Worm (Caenorhabditis elegans) whole organism, late embryonic: ENCODE results near the gene srz-64.

Source experiments
- F13H6.1 ChIP-seq: sonication (generic microtip); optimal IDR thresholded peaks from 2 replicates; lab custom pipeline; 2016; ENCODE audit warnings: missing genetic modification characterization, missing compliant biosample characterization
- ceh-18 ChIP-seq: sonication (generic microtip); optimal IDR thresholded peaks from 2 replicates; lab custom pipeline; 2016; ENCODE audit warnings: missing genetic modification characterization, missing compliant biosample characterization
- ceh-2 ChIP-seq: sonication (generic microtip); optimal IDR thresholded peaks from 2 replicates; lab custom pipeline; 2016; ENCODE audit warnings: missing genotype, missing genetic modification characterization, missing compliant biosample characterization
- ceh-22 ChIP-seq: sonication (generic microtip); optimal IDR thresholded peaks from 2 replicates; lab custom pipeline; 2017; ENCODE audit warnings: missing biosample characterization, missing genetic modification characterization
- ceh-24 ChIP-seq: sonication (generic microtip); optimal IDR thresholded peaks from 2 replicates; lab custom pipeline; 2016; ENCODE audit warnings: mild to moderate bottlenecking, missing genetic modification characterization, missing compliant biosample characterization
- ceh-31 ChIP-seq: sonication (generic microtip); optimal IDR thresholded peaks from 2 replicates; lab custom pipeline; 2016; ENCODE audit warnings: missing genetic modification characterization, missing compliant biosample characterization
- ceh-9 ChIP-seq: sonication (generic microtip); optimal IDR thresholded peaks from 2 replicates; lab custom pipeline; 2016; ENCODE audit warnings: mild to moderate bottlenecking, missing genetic modification characterization, inconsistent platforms, missing compliant biosample characterization
- dve-1 ChIP-seq: sonication (generic microtip); optimal IDR thresholded peaks from 2 replicates; lab custom pipeline; 2017; ENCODE audit warnings: antibody characterized with exemption, mild to moderate bottlenecking, missing genetic modification characterization, missing compliant biosample characterization
- elt-2 ChIP-seq: sonication (generic microtip); optimal IDR thresholded peaks from 2 replicates; lab custom pipeline; 2016; ENCODE audit warnings: missing genetic modification reagents, missing genetic modification characterization, missing compliant biosample characterization
- elt-4 ChIP-seq: sonication (generic microtip); optimal IDR thresholded peaks from 2 replicates; lab custom pipeline; 2016; ENCODE audit warnings: missing genetic modification characterization, missing compliant biosample characterization
- fax-1 ChIP-seq: sonication (generic microtip); optimal IDR thresholded peaks from 2 replicates; lab custom pipeline; 2016; ENCODE audit warnings: missing genotype, missing genetic modification characterization, missing compliant biosample characterization
- fkh-10 ChIP-seq: fragments of 150-350 bp; optimal IDR thresholded peaks from 2 replicates; lab custom pipeline; 2014; ENCODE audit warnings: missing biosample characterization, missing genetic modification reagents, missing genetic modification characterization
- fkh-6 ChIP-seq: sonication (generic microtip); optimal IDR thresholded peaks from 2 replicates; lab custom pipeline; 2016; ENCODE audit warnings: missing genetic modification characterization, missing compliant biosample characterization
- gmeb-2 ChIP-seq: sonication (generic microtip); optimal IDR thresholded peaks from 2 replicates; lab custom pipeline; 2016; ENCODE audit warnings: missing genetic modification characterization, inconsistent platforms, missing compliant biosample characterization
- hlh-13 ChIP-seq: fragments of 200-800 bp; sonication (Bioruptor generic); optimal IDR thresholded peaks from 2 replicates; lab custom pipeline; 2018; ENCODE audit warnings: mild to moderate bottlenecking, missing genetic modification characterization, missing compliant biosample characterization
- hlh-15 ChIP-seq: sonication (generic microtip); optimal IDR thresholded peaks from 2 replicates; lab custom pipeline; 2016; ENCODE audit warnings: missing genetic modification characterization, missing compliant biosample characterization
- hlh-6 ChIP-seq: sonication (generic microtip); optimal IDR thresholded peaks from 2 replicates; lab custom pipeline; 2016; ENCODE audit warnings: missing genotype, missing genetic modification characterization, missing compliant biosample characterization
- lim-6 ChIP-seq: sonication (generic microtip); optimal IDR thresholded peaks from 2 replicates; lab custom pipeline; 2016; ENCODE audit warnings: missing genetic modification characterization, missing compliant biosample characterization
- lin-11 ChIP-seq: fragments of 200-800 bp; sonication (Bioruptor generic); optimal IDR thresholded peaks from 2 replicates; lab custom pipeline; 2018; ENCODE audit warnings: mild to moderate bottlenecking, missing genetic modification characterization, missing compliant biosample characterization
- mec-3 ChIP-seq: sonication (generic microtip); optimal IDR thresholded peaks from 2 replicates; lab custom pipeline; 2016; ENCODE audit warnings: borderline replicate concordance, missing genetic modification characterization, missing compliant biosample characterization
- nfya-1 ChIP-seq: sonication (generic microtip); optimal IDR thresholded peaks from 2 replicates; lab custom pipeline; 2017; ENCODE audit warnings: missing genetic modification characterization, mild to moderate bottlenecking, missing compliant biosample characterization, antibody characterized with exemption, moderate library complexity
- npax-4 ChIP-seq: sonication (generic microtip); optimal IDR thresholded peaks from 2 replicates; lab custom pipeline; 2016; ENCODE audit warnings: missing genetic modification characterization, missing compliant biosample characterization
- odd-2 ChIP-seq: sonication (generic microtip); optimal IDR thresholded peaks from 2 replicates; lab custom pipeline; 2017; ENCODE audit warnings: antibody characterized with exemption, mild to moderate bottlenecking, missing genetic modification characterization, missing compliant biosample characterization
- pha-4 ChIP-seq: fragments of 150-350 bp; optimal IDR thresholded peaks from 2 replicates; lab custom pipeline; 2018; ENCODE audit warnings: missing biosample characterization, missing genetic modification reagents, missing genetic modification characterization
- pros-1 ChIP-seq: fragments of 150-350 bp; optimal IDR thresholded peaks from 2 replicates; lab custom pipeline; 2014; ENCODE audit warnings: missing biosample characterization, missing genetic modification reagents, missing genetic modification characterization
- rnt-1 ChIP-seq: sonication (generic microtip); optimal IDR thresholded peaks from 2 replicates; lab custom pipeline; 2016; ENCODE audit warnings: missing genetic modification characterization, missing compliant biosample characterization
- sdc-2 ChIP-seq: sonication (generic microtip); optimal IDR thresholded peaks from 2 replicates; lab custom pipeline; 2016; ENCODE audit warnings: missing genotype, missing genetic modification characterization, missing compliant biosample characterization
- sox-2 ChIP-seq: fragments of 200-800 bp; sonication (Bioruptor generic); IDR thresholded peaks from 2 replicates; pipeline ENCODE4 v1.3.6; 2022; ENCODE audit warnings: missing genetic modification reagents, missing genetic modification characterization, missing compliant biosample characterization
- syd-9 ChIP-seq: sonication (generic microtip); optimal IDR thresholded peaks from 2 replicates; lab custom pipeline; 2016; ENCODE audit warnings: mild to moderate bottlenecking, missing genetic modification characterization, moderate library complexity, missing compliant biosample characterization
- unc-55 ChIP-seq: sonication (generic microtip); optimal IDR thresholded peaks from 2 replicates; lab custom pipeline; 2017; ENCODE audit warnings: missing biosample characterization, missing genetic modification reagents, missing genetic modification characterization
- unc-86 ChIP-seq: sonication (generic microtip); optimal IDR thresholded peaks from 2 replicates; lab custom pipeline; 2016; ENCODE audit warnings: missing genetic modification characterization, missing compliant biosample characterization
- ztf-16 ChIP-seq: sonication (generic microtip); optimal IDR thresholded peaks from 2 replicates; lab custom pipeline; 2017; ENCODE audit warnings: missing genetic modification characterization, missing compliant biosample characterization

The srz-64 gene

DNA sequence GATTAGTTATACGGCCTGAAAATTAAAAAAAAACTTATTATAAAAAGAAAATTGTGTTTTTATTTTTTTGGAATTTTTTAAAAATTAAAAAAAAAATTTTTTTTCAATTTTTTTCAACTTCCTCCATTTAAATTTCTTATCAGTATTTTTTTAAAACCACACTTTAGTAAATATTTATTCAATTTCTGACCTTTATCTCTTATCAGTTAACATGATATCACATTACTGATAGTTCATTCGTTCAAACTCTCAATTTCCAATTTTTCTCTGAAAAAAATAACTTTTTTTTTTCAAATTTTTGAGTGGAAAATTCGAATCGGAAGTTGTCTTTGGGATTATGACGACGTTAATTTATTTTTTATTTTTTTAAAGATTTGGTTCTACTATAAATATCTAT, 4.6 kb upstream of the srz-64 start:
- TF ChIP-seq pros-1 (no peak), elt-2 (tag; lab: Kevin White, UChicago) (peak; percentile 56)
- TF ChIP-seq, all 69 proteins: peak for 1

- TF ChIP-seq hlh-13 (no peak), ceh-18 (no peak), ceh-2 (tag; lab: Kevin White, UChicago) (no peak), gmeb-2 (tag; lab: Kevin White, UChicago) (no peak)
Observed at ce11 chrII:1297044-1297696, 4.1 kb upstream of the srz-64 start.

DNA sequence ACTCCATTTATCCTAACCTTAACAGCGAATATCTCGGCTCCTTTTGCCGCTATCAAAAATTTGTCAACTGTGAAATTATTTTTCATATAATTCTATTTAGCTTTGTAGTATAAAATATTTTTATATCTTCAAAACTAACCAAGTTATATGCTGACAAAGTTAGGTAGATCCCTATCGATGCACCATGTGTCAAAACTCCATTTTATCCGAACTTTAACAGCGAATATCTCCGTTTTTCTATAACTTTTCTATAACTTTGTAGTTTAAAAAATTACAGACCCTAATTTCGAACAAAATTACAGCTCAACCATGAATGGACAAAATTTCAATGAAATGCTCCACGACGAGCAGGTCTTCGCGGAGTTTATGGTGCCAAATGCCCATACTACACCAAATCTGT, 2.7 kb upstream of the srz-64 start, which contains the start of gene Y57G7A.2:
Y57G7A.2 (plus strand) TSS at position 301 of the 400 bp plus-strand sequence.
- TF ChIP-seq hlh-6 (tag; lab: Kevin White, UChicago) = no peak

DNA sequence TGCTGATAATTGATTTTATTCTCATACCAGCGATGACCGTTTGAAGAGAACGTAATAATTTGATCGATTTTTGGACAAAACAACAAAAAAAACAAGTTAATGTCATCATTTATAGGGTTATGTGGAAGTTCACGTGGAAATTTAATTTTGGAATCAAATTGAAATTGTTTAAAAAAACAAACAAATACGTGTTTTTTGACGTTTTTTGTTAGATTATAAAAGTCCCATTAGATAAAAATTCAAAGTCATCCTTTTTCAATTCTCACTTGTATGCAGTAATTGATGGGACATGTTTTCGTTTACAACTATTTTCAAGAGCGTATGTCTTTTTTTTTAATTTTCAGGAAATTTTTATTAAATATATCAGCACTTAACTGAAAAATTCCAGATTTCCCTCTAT, 7.5 kb downstream of the srz-64 start, which contains the start of the genes Y57G7A.6 and Y57G7A.3:
Y57G7A.6 (minus strand) TSS at position 101 of the 400 bp plus-strand sequence.
Y57G7A.3 (plus strand) TSS at position 269 of the 400 bp plus-strand sequence.
- TF ChIP-seq lin-11 (no peak), sdc-2 (no peak), ceh-9 (tag; lab: Kevin White, UChicago) (no peak), hlh-15 (tag; lab: Kevin White, UChicago) (no peak), odd-2 (tag; lab: Kevin White, UChicago) (no peak), F13H6.1 (tag; lab: Kevin White, UChicago) (no peak), gmeb-2 (tag; lab: Kevin White, UChicago) (no peak), syd-9 (tag; lab: Kevin White, UChicago) (no peak), npax-4 (tag; lab: Kevin White, UChicago) (no peak), nfya-1 (tag; lab: Kevin White, UChicago) (no peak), sox-2 (GFP tag; lab: Robert Waterston, UW) (no peak), pros-1 (no peak), pha-4 (tag; lab: Kevin White, UChicago) (no peak), fkh-10 (GFP tag; lab: Kevin White, UChicago) (no peak), ceh-18 (no peak), ztf-16 (tag; lab: Kevin White, UChicago) (no peak), elt-2 (tag; lab: Kevin White, UChicago) (no peak), unc-55 (no peak), mec-3 (no peak)

DNA sequence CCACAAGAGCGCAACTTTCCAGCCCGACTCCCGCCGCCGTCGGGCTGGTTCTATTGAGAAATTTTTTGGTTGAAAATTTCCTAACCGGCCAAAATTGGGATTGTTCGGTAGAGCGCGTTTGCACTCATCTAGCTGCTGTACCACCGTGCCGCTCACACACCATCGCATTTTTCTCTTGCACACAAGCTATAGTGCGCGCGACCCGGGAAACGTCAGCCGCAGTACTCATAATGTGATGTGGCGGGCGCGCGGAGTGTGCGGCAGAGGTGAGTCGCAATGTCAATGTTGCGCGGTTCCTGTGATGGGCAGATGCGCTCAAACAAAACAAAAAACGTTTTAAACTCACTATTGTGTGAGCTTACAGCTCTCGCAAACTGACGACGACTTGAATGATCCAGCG, 8.1 kb downstream of the srz-64 start:
- TF ChIP-seq fax-1 (no peak), unc-86 (tag; lab: Kevin White, UChicago) (no peak), sdc-2 (no peak), pros-1 (no peak), rnt-1 (tag; lab: Kevin White, UChicago) (no peak), fkh-6 (tag; lab: Kevin White, UChicago) (no peak), npax-4 (tag; lab: Kevin White, UChicago) (no peak), ceh-22 (no peak), elt-4 (no peak), elt-2 (tag; lab: Kevin White, UChicago) (no peak), ceh-18 (no peak), dve-1 (tag; lab: Kevin White, UChicago) (no peak), ceh-31 (no peak), lim-6 (tag; lab: Kevin White, UChicago) (no peak), mec-3 (no peak), ceh-24 (tag; lab: Kevin White, UChicago) (no peak), fkh-10 (GFP tag; lab: Kevin White, UChicago) (no peak), syd-9 (tag; lab: Kevin White, UChicago) (no peak), ztf-16 (tag; lab: Kevin White, UChicago) (no peak)
